Fruit fly (Drosophila melanogaster) whole organism, embryonic: ENCODE data around the gene CG5381.

ENCODE experiments used
- Abd-B ChIP-seq: fragments of 200-800 bp; sonication (Bioruptor generic); optimal IDR thresholded peaks from 2 replicates; lab custom pipeline; 2018; ENCODE audit warnings: missing biosample characterization, mild to moderate bottlenecking, missing genetic modification characterization, moderate library complexity
- Atf-2 ChIP-seq: fragments of 200-800 bp; sonication (Bioruptor generic); optimal IDR thresholded peaks from 2 replicates; lab custom pipeline; 2016; ENCODE audit warnings: missing biosample characterization, missing genetic modification characterization
- Blimp-1 ChIP-seq: fragments of 200-800 bp; sonication (Bioruptor generic); optimal IDR thresholded peaks from 3 replicates; lab custom pipeline; 2018; ENCODE audit warnings: missing biosample characterization, missing genetic modification characterization, mild to moderate bottlenecking, moderate library complexity, missing genetic modification reagents
- CG11085 ChIP-seq: fragments of 200-800 bp; sonication (Bioruptor generic); IDR thresholded peaks from 2 replicates; pipeline ENCODE4 v1.3.6; 2022; ENCODE audit warnings: missing biosample characterization, missing genetic modification characterization
- CG11456 ChIP-seq: fragments of 200-800 bp; sonication (Bioruptor generic); IDR thresholded peaks from 3 replicates; pipeline ENCODE4 v1.3.6; 2022; ENCODE audit warnings: missing biosample characterization, missing genetic modification characterization
- CG11723 ChIP-seq: fragments of 200-800 bp; sonication (Bioruptor generic); optimal IDR thresholded peaks from 2 replicates; lab custom pipeline; 2017; ENCODE audit warnings: missing biosample characterization, mild to moderate bottlenecking, missing genetic modification characterization
- CG12071 ChIP-seq: fragments of 200-800 bp; sonication (Bioruptor generic); optimal IDR thresholded peaks from 3 replicates; lab custom pipeline; 2018; ENCODE audit warnings: missing biosample characterization, mild to moderate bottlenecking, missing genetic modification characterization
- CG1602 ChIP-seq: fragments of 200-800 bp; sonication (Bioruptor generic); optimal IDR thresholded peaks from 3 replicates; lab custom pipeline; 2016; ENCODE audit warnings: missing biosample characterization, missing genetic modification characterization
- CG1832 ChIP-seq: fragments of 200-800 bp; sonication (Bioruptor generic); optimal IDR thresholded peaks from 2 replicates; lab custom pipeline; 2017; ENCODE audit warnings: missing biosample characterization, mild to moderate bottlenecking, missing genetic modification characterization, inconsistent platforms
- CG18476 ChIP-seq: fragments of 200-800 bp; sonication (Bioruptor generic); optimal IDR thresholded peaks from 2 replicates; lab custom pipeline; 2016; ENCODE audit warnings: missing biosample characterization, mild to moderate bottlenecking, missing genetic modification characterization
- CG2875 ChIP-seq: fragments of 200-800 bp; sonication (Bioruptor generic); optimal IDR thresholded peaks from 2 replicates; lab custom pipeline; 2017; ENCODE audit warnings: missing biosample characterization, mild to moderate bottlenecking, missing genetic modification characterization, missing genetic modification reagents
- CG3838 ChIP-seq: fragments of 200-800 bp; sonication (Bioruptor generic); optimal IDR thresholded peaks from 3 replicates; lab custom pipeline; 2016; ENCODE audit warnings: missing biosample characterization, missing genetic modification characterization
- CG5245 ChIP-seq: fragments of 200-800 bp; sonication (Bioruptor generic); optimal IDR thresholded peaks from 3 replicates; lab custom pipeline; 2016; ENCODE audit warnings: missing biosample characterization, missing genetic modification characterization
- CG6683 ChIP-seq: fragments of 200-800 bp; sonication (Bioruptor generic); optimal IDR thresholded peaks from 2 replicates; lab custom pipeline; 2017; ENCODE audit warnings: missing biosample characterization, mild to moderate bottlenecking, missing genetic modification characterization, missing genetic modification reagents
- CG6791 ChIP-seq: fragments of 200-800 bp; sonication (Bioruptor generic); IDR thresholded peaks from 3 replicates; pipeline ENCODE4 v1.3.6; 2022; ENCODE audit warnings: missing biosample characterization, missing genetic modification characterization; ENCODE audit not compliant: partially characterized antibody
- CG6813 ChIP-seq: fragments of 200-800 bp; sonication (Bioruptor generic); optimal IDR thresholded peaks from 2 replicates; lab custom pipeline; 2017; ENCODE audit warnings: missing biosample characterization, missing genetic modification characterization, mild to moderate bottlenecking, moderate library complexity, missing genetic modification reagents
- CG9727 ChIP-seq: fragments of 200-800 bp; sonication (Bioruptor generic); optimal IDR thresholded peaks from 3 replicates; lab custom pipeline; 2017; ENCODE audit warnings: missing biosample characterization, mild to moderate bottlenecking, missing genetic modification characterization
- Chrac-16 ChIP-seq: fragments of 200-800 bp; sonication (Bioruptor generic); optimal IDR thresholded peaks from 3 replicates; lab custom pipeline; 2016; ENCODE audit warnings: missing biosample characterization, missing genetic modification characterization
- CkIIα-i1 ChIP-seq: fragments of 200-800 bp; sonication (Bioruptor generic); IDR thresholded peaks from 2 replicates; pipeline ENCODE4 v1.3.6; 2022; ENCODE audit warnings: missing biosample characterization, missing genetic modification characterization
- Dbx ChIP-seq: fragments of 200-800 bp; sonication (Bioruptor generic); IDR thresholded peaks from 3 replicates; pipeline ENCODE4 v1.3.6; 2022; ENCODE audit warnings: missing biosample characterization, missing genetic modification characterization
- HHEX ChIP-seq: fragments of 200-800 bp; sonication (Bioruptor generic); optimal IDR thresholded peaks from 3 replicates; lab custom pipeline; 2017; ENCODE audit warnings: missing biosample characterization, mild to moderate bottlenecking, missing genetic modification characterization, missing genetic modification reagents
- Hr78 ChIP-seq, 2 experiments: fragments of 200-800 bp in 1 of 2; fragments of >200 bp in 1 of 2; sonication (Bioruptor generic) in 1 of 2; optimal IDR thresholded peaks; 2 replicates each; lab custom pipeline; 2017 to 2019; ENCODE audit warnings: missing biosample characterization in 2 of 2, missing genetic modification characterization in 2 of 2, mild to moderate bottlenecking in 1 of 2, moderate library complexity in 1 of 2
- MESR4 ChIP-seq: fragments of 200-800 bp; sonication (Bioruptor generic); optimal IDR thresholded peaks from 2 replicates; lab custom pipeline; 2018; ENCODE audit warnings: missing biosample characterization, mild to moderate bottlenecking, missing genetic modification characterization, moderate library complexity
- Mes4 ChIP-seq: fragments of 200-800 bp; sonication (Bioruptor generic); optimal IDR thresholded peaks from 2 replicates; lab custom pipeline; 2016; ENCODE audit warnings: missing biosample characterization, missing genetic modification characterization
- Poxn ChIP-seq: fragments of 200-800 bp; sonication (Bioruptor generic); IDR thresholded peaks from 2 replicates; pipeline ENCODE4 v1.3.6; 2022; ENCODE audit warnings: missing biosample characterization, missing genetic modification characterization
- Sox100B ChIP-seq: fragments of 200-800 bp; sonication (Bioruptor generic); optimal IDR thresholded peaks from 3 replicates; lab custom pipeline; 2018; ENCODE audit warnings: missing biosample characterization, mild to moderate bottlenecking, missing genetic modification characterization
- abd-A ChIP-seq: fragments of 200-800 bp; sonication (Bioruptor generic); optimal IDR thresholded peaks from 3 replicates; lab custom pipeline; 2019; ENCODE audit warnings: missing biosample characterization, mild to moderate bottlenecking, missing genetic modification characterization, moderate library complexity
- al ChIP-seq: fragments of 200-800 bp; sonication (Bioruptor generic); IDR thresholded peaks from 2 replicates; pipeline ENCODE4 v1.3.6; 2022; ENCODE audit warnings: missing biosample characterization, missing genetic modification characterization
- br ChIP-seq: fragments of >200 bp; optimal IDR thresholded peaks from 2 replicates; lab custom pipeline; 2017
- bsh ChIP-seq, 2 experiments: fragments of 200-800 bp; sonication (Bioruptor generic); optimal IDR thresholded peaks; 2 replicates each; lab custom pipeline; 2017 to 2018; ENCODE audit warnings: mild to moderate bottlenecking in 2 of 2, missing biosample characterization in 2 of 2, missing genetic modification characterization in 2 of 2, moderate library complexity in 1 of 2
- caup ChIP-seq: fragments of 200-800 bp; sonication (Bioruptor generic); optimal IDR thresholded peaks from 3 replicates; lab custom pipeline; 2017; ENCODE audit warnings: missing biosample characterization, mild to moderate bottlenecking, missing genetic modification characterization, moderate library complexity; ENCODE audit not compliant: severe bottlenecking
- chinmo ChIP-seq: fragments of 200-800 bp; sonication (Bioruptor generic); IDR thresholded peaks from 4 replicates; pipeline ENCODE4 v1.3.6; 2022; ENCODE audit warnings: missing biosample characterization, missing genetic modification characterization; ENCODE audit not compliant: partially characterized antibody
- chn ChIP-seq: fragments of 200-800 bp; sonication (Bioruptor generic); optimal IDR thresholded peaks from 2 replicates; lab custom pipeline; 2016; ENCODE audit warnings: missing biosample characterization, missing genetic modification characterization
- dmrt99B ChIP-seq: fragments of 200-800 bp; sonication (Bioruptor generic); optimal IDR thresholded peaks from 2 replicates; lab custom pipeline; 2018; ENCODE audit warnings: missing biosample characterization, mild to moderate bottlenecking, missing genetic modification characterization, moderate library complexity
- dpn ChIP-seq, 2 experiments: fragments of 200-800 bp; sonication (Bioruptor generic); optimal IDR thresholded peaks; 3 replicates each; lab custom pipeline; 2016; ENCODE audit warnings: missing biosample characterization in 2 of 2, missing genetic modification characterization in 2 of 2
- esg ChIP-seq: fragments of 200-800 bp; sonication (Bioruptor generic); conservative IDR thresholded peaks from 2 replicates; pipeline ENCODE4 v1.3.6; 2022; ENCODE audit warnings: missing biosample characterization, missing genetic modification characterization
- eve ChIP-seq, 2 experiments: fragments of >200 bp; optimal IDR thresholded peaks; 2 replicates each; lab custom pipeline; 2017; ENCODE audit warnings: missing biosample characterization in 2 of 2, missing genetic modification characterization in 2 of 2
- fd3F ChIP-seq: fragments of 200-800 bp; sonication (Bioruptor generic); optimal IDR thresholded peaks from 2 replicates; lab custom pipeline; 2018; ENCODE audit warnings: missing biosample characterization, mild to moderate bottlenecking, missing genetic modification characterization, moderate library complexity
- gsb-n ChIP-seq: fragments of 200-800 bp; sonication (Bioruptor generic); optimal IDR thresholded peaks from 3 replicates; lab custom pipeline; 2018; ENCODE audit warnings: missing biosample characterization, mild to moderate bottlenecking, missing genetic modification characterization
- inv ChIP-seq: fragments of 200-800 bp; sonication (Bioruptor generic); IDR thresholded peaks from 2 replicates; pipeline ENCODE4 v1.3.6; 2022; ENCODE audit warnings: missing biosample characterization, missing genetic modification characterization; ENCODE audit not compliant: partially characterized antibody
- kay ChIP-seq: fragments of 200-800 bp; sonication (Bioruptor generic); optimal IDR thresholded peaks from 2 replicates; lab custom pipeline; 2016; ENCODE audit warnings: missing biosample characterization, missing genetic modification characterization
- maf-S ChIP-seq: fragments of 200-800 bp; sonication (Bioruptor generic); optimal IDR thresholded peaks from 2 replicates; lab custom pipeline; 2016; ENCODE audit warnings: missing biosample characterization, missing genetic modification characterization
- mld ChIP-seq: fragments of 200-800 bp; sonication (Bioruptor generic); IDR thresholded peaks from 3 replicates; pipeline ENCODE4 v1.3.6; 2022; ENCODE audit warnings: missing biosample characterization, missing genetic modification characterization; ENCODE audit not compliant: partially characterized antibody
- nom ChIP-seq: fragments of 200-800 bp; sonication (Bioruptor generic); optimal IDR thresholded peaks from 2 replicates; lab custom pipeline; 2017; ENCODE audit warnings: missing biosample characterization, missing genetic modification characterization, mild to moderate bottlenecking, moderate library complexity, missing genetic modification reagents
- sr ChIP-seq: fragments of 200-800 bp; sonication (Bioruptor generic); IDR thresholded peaks from 3 replicates; pipeline ENCODE4 v1.3.6; 2022; ENCODE audit warnings: missing biosample characterization, missing genetic modification characterization
- tgo ChIP-seq: fragments of 200-800 bp; sonication (Bioruptor generic); IDR thresholded peaks from 3 replicates; pipeline ENCODE4 v1.3.6; 2022; ENCODE audit warnings: missing biosample characterization, missing genetic modification characterization
- twi ChIP-seq: fragments of 200-800 bp; optimal IDR thresholded peaks from 2 replicates; lab custom pipeline; 2019; ENCODE audit warnings: missing biosample characterization, mild to moderate bottlenecking, missing genetic modification characterization, moderate library complexity
- unc-4 ChIP-seq: fragments of 200-800 bp; sonication (Bioruptor generic); IDR thresholded peaks from 2 replicates; pipeline ENCODE4 v1.3.6; 2022; ENCODE audit warnings: missing biosample characterization, missing genetic modification characterization; ENCODE audit not compliant: partially characterized antibody
- vnd ChIP-seq: fragments of 200-800 bp; sonication (Bioruptor generic); IDR thresholded peaks from 3 replicates; pipeline ENCODE4 v1.3.6; 2022; ENCODE audit warnings: missing biosample characterization, missing genetic modification characterization; ENCODE audit not compliant: partially characterized antibody
- zen ChIP-seq: fragments of 200-800 bp; sonication (Bioruptor generic); optimal IDR thresholded peaks from 3 replicates; lab custom pipeline; 2018; ENCODE audit warnings: missing biosample characterization, mild to moderate bottlenecking, missing genetic modification characterization, moderate library complexity

Gene CG5381

DNA sequence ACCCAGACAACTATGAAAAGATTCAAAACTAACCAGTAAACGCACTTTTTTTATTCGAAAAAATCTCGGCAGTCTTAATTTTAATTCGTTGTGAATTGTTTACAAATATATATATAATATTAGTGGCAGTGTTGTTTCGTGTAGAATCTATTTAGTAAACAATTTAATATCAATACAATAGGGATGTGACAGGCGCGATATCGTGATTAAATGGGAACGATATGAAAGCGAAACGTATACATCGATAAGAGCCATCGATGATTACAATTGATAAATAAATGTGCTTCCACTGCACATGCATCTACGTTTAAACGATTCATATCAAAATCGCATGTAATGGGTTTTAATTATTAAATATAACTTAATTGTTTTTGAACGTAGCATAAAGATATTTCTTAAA, 45.5 kb downstream of the CG5381 start (continued):
- TF ChIP-seq CG9727, result no peak
- TF ChIP-seq CG1832, result no peak
- no peak for TF ChIP-seq br (lab: Kevin White, UChicago)
- TF ChIP-seq CG1602, result no peak
- no peak for TF ChIP-seq abd-A (tag; lab: Kevin White, UChicago)
- TF ChIP-seq Sox100B (GFP tag; lab: Kevin White, UChicago), result no peak
- no peak for TF ChIP-seq Chrac-16 (GFP tag; lab: Kevin White, UChicago)
- TF ChIP-seq chn, result no peak
- no peak for TF ChIP-seq esg (GFP tag; lab: Robert Waterston, UW)
- TF ChIP-seq Hr78 (GFP tag; optimal IDR thresholded peaks at IDR 0.05; lab: Kevin White, UChicago), result no peak
- TF ChIP-seq CG3838, result no peak
- peak; percentile 92 for TF ChIP-seq CG6791 (GFP tag; lab: Robert Waterston, UW)
- no peak for TF ChIP-seq MESR4 (GFP tag; lab: Kevin White, UChicago)
- TF ChIP-seq CG12071, result no peak
- TF ChIP-seq zen, result no peak
- TF ChIP-seq chinmo (GFP tag; lab: Robert Waterston, UW), result peak; percentile 81; the same call in 1 of the 4 replicates
- no peak for TF ChIP-seq gsb-n (tag; lab: Kevin White, UChicago)
- TF ChIP-seq HHEX (GFP tag; lab: Kevin White, UChicago), result no peak
- no peak for TF ChIP-seq nom
- no peak for TF ChIP-seq CG5245 (GFP tag; lab: Kevin White, UChicago)
- TF ChIP-seq dmrt99B, result no peak
- no peak for TF ChIP-seq caup (GFP tag; lab: Kevin White, UChicago)
- TF ChIP-seq CG2875 (GFP tag; lab: Kevin White, UChicago), result no peak
- TF ChIP-seq CG11085, result no peak
- no peak for TF ChIP-seq Dbx
- no peak for TF ChIP-seq CkIIα-i1
- peak; percentile 93 for TF ChIP-seq inv (GFP tag; lab: Robert Waterston, UW)
- no peak for TF ChIP-seq eve (GFP tag; optimal IDR thresholded peaks at IDR 0.05; lab: Kevin White, UChicago)
- TF ChIP-seq Poxn (GFP tag; lab: Robert Waterston, UW), result no peak
- TF ChIP-seq Abd-B (GFP tag; lab: Kevin White, UChicago), result no peak
- TF ChIP-seq sr (GFP tag; lab: Robert Waterston, UW), result no peak
- TF ChIP-seq CG18476 (GFP tag; lab: Kevin White, UChicago), result no peak
- no peak for TF ChIP-seq bsh (GFP tag; optimal IDR thresholded peaks at IDR 0.05; lab: Kevin White, UChicago)
- TF ChIP-seq twi (tag; lab: Kevin White, UChicago), result no peak
- no peak for TF ChIP-seq kay
- no peak for TF ChIP-seq CG11456 (GFP tag; lab: Robert Waterston, UW)
- TF ChIP-seq Atf-2 (GFP tag; lab: Kevin White, UChicago), result no peak
- no peak for TF ChIP-seq Blimp-1
- TF ChIP-seq al (GFP tag; lab: Robert Waterston, UW), result no peak
- peak; percentile 88 for TF ChIP-seq vnd (GFP tag; lab: Robert Waterston, UW)
- no peak for TF ChIP-seq tgo (GFP tag; lab: Robert Waterston, UW)
- TF ChIP-seq unc-4 (GFP tag; lab: Robert Waterston, UW), result peak; percentile 75
- no peak for TF ChIP-seq CG6813 (GFP tag; lab: Kevin White, UChicago)
- TF ChIP-seq Mes4 (GFP tag; lab: Kevin White, UChicago), result no peak
- TF ChIP-seq maf-S (GFP tag; lab: Kevin White, UChicago), result no peak
- peak; percentile 90 for TF ChIP-seq mld (GFP tag; lab: Robert Waterston, UW)
- TF ChIP-seq dpn (GFP tag; optimal IDR thresholded peaks at IDR 0.05; lab: Kevin White, UChicago), result no peak
- no peak for TF ChIP-seq CG6683 (GFP tag; lab: Kevin White, UChicago)
- no peak for TF ChIP-seq CG11723 (GFP tag; lab: Kevin White, UChicago)
- no peak for TF ChIP-seq fd3F
